Worm (Caenorhabditis elegans): ENCODE data around the gene F22B5.5.

The F22B5.5 gene

DNA sequence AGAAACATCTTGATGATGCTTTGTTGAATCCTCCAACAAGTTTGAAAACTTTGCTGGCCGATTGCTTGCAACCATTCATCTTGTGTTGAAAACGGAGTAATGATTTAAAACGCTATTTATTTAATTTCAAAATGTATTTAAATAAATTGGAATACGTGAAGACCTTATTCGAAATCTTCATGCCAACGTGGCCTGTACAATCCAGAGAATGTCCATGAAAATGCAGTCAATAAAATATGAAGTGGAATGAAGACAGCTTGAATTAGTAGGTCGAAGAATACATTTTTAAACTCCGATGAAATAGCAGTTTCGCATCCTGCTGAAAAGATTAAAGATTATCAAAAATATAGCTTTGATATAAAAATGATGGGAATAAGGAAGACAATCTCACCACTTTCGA lies at the start of gene F22B5.5:
F22B5.5 (minus strand) TSS at position 101 of the 400 bp plus-strand sequence.
- TF ChIP-seq gmeb-1 (tag; optimal IDR thresholded peaks at IDR 0.05) (no peak), blmp-1 (tag; optimal IDR thresholded peaks at IDR 0.05; ENCODE audit: insufficient read depth) (no peak), crh-2 (tag; optimal IDR thresholded peaks at IDR 0.05) (no peak)

ce11 chrII:8499021-8499420 lies 44.6 kb upstream of the F22B5.5 start:
- TF ChIP-seq peb-1 (tag; optimal IDR thresholded peaks at IDR 0.05), result no peak
- TF ChIP-seq lin-39 (tag; optimal IDR thresholded peaks at IDR 0.05), result no peak
- peak; percentile 35 for TF ChIP-seq sma-9 (GFP tag; optimal IDR thresholded peaks at IDR 0.05)
- no peak for TF ChIP-seq sma-9 (tag; optimal IDR thresholded peaks at IDR 0.05)
- peak; percentile 71 for TF ChIP-seq F13H6.1 (tag; optimal IDR thresholded peaks at IDR 0.05)
- TF ChIP-seq unc-62 (GFP tag; optimal IDR thresholded peaks at IDR 0.05), result no peak
- no peak for TF ChIP-seq sma-3 (GFP tag; optimal IDR thresholded peaks at IDR 0.05)
- no peak for TF ChIP-seq dmd-4 (tag; optimal IDR thresholded peaks at IDR 0.05)
- TF ChIP-seq C34F6.9 (tag; optimal IDR thresholded peaks at IDR 0.05), result peak; percentile 34
- peak; percentile 50 for TF ChIP-seq nhr-129 (tag; optimal IDR thresholded peaks at IDR 0.05)
- TF ChIP-seq ztf-1 (GFP tag; conservative IDR thresholded peaks at IDR 0.05), result no peak
- no peak for TF ChIP-seq nhr-11 (tag; optimal IDR thresholded peaks at IDR 0.05)
- no peak for TF ChIP-seq skn-1 (tag; optimal IDR thresholded peaks at IDR 0.05)
- TF ChIP-seq lin-13 (GFP tag; optimal IDR thresholded peaks at IDR 0.05), result no peak
- TF ChIP-seq fos-1 (tag; optimal IDR thresholded peaks at IDR 0.05), result no peak

ce11 chrII:8498173-8498572 lies 43.8 kb upstream of the F22B5.5 start:
- TF ChIP-seq lin-13 (GFP tag; optimal IDR thresholded peaks at IDR 0.05) (no peak), nhr-23 (tag; optimal IDR thresholded peaks at IDR 0.05) (no peak), crh-2 (tag; optimal IDR thresholded peaks at IDR 0.05) (no peak), ztf-11 (tag; optimal IDR thresholded peaks at IDR 0.05) (no peak), zag-1 (tag; optimal IDR thresholded peaks at IDR 0.05) (no peak), snpc-4 (tag; optimal IDR thresholded peaks at IDR 0.05) (no peak), ama-1 (optimal IDR thresholded peaks at IDR 0.05) (no peak), peb-1 (tag; optimal IDR thresholded peaks at IDR 0.05) (no peak), nhr-6 (tag; optimal IDR thresholded peaks at IDR 0.05) (no peak)

DNA sequence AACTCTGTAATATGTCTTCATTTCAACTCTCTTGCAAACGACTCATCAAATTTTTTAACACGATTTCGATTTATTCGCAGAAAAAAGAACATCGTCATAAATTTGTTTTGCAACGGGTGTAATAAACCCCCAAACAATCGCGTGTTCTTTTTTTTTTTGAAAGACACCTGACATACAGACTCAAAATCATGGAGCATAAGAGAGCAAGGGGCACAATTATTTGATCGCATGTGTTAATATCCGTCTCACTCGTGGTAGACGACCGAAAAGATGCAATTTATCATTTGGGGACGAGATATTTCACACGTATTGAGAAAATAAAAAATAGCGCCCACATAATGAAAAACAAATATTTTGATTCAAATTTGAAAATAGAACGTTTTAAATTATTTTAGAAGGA lies 41.8 kb upstream of the F22B5.5 start:
- TF ChIP-seq sma-9 (GFP tag; optimal IDR thresholded peaks at IDR 0.05) (peak; percentile 17), sma-9 (tag; optimal IDR thresholded peaks at IDR 0.05) (no peak), lsy-2 (tag; optimal IDR thresholded peaks at IDR 0.05) (peak in 1 of 2 experiments; percentile 0), nhr-23 (tag; optimal IDR thresholded peaks at IDR 0.05) (no peak), mdl-1 (tag; optimal IDR thresholded peaks at IDR 0.05) (no peak), nhr-77 (tag; optimal IDR thresholded peaks at IDR 0.05) (no peak), ztf-1 (GFP tag; conservative IDR thresholded peaks at IDR 0.05) (no peak), snpc-4 (tag; optimal IDR thresholded peaks at IDR 0.05) (no peak), ceh-16 (tag; optimal IDR thresholded peaks at IDR 0.05) (no peak), aly-2 (tag; optimal IDR thresholded peaks at IDR 0.05) (no peak), ZK546.5 (tag; optimal IDR thresholded peaks at IDR 0.05) (no peak), nhr-129 (tag; optimal IDR thresholded peaks at IDR 0.05) (peak; percentile 20), R02D3.7 (tag; optimal IDR thresholded peaks at IDR 0.05) (no peak)

ce11 chrII:8494228-8494717 lies 39.9 kb upstream of the F22B5.5 start, which contains the start of gene M05D6.9:
Gene M05D6.9, plus strand, starts transcription at chrII:8494278.
- TF ChIP-seq Y55F3AM.14 (GFP tag; optimal IDR thresholded peaks at IDR 0.05) (no peak), blmp-1 (tag; optimal IDR thresholded peaks at IDR 0.05; ENCODE audit: insufficient read depth) (peak; percentile 75)

ce11 chrII:8488123-8488522 lies 33.7 kb upstream of the F22B5.5 start:
- no peak for TF ChIP-seq C34F6.9 (tag; optimal IDR thresholded peaks at IDR 0.05)
- TF ChIP-seq nhr-6 (tag; optimal IDR thresholded peaks at IDR 0.05), result no peak
- no peak for TF ChIP-seq alr-1 (tag; optimal IDR thresholded peaks at IDR 0.05)
- TF ChIP-seq unc-39 (tag; optimal IDR thresholded peaks at IDR 0.05), result no peak
- no peak for TF ChIP-seq peb-1 (tag; optimal IDR thresholded peaks at IDR 0.05)
- no peak for TF ChIP-seq sem-4 (tag; optimal IDR thresholded peaks at IDR 0.05)
- no peak for TF ChIP-seq ztf-1 (GFP tag; conservative IDR thresholded peaks at IDR 0.05)
- no peak for TF ChIP-seq nhr-10 (tag; optimal IDR thresholded peaks at IDR 0.05)
- TF ChIP-seq nhr-77 (tag; optimal IDR thresholded peaks at IDR 0.05), result no peak
- no peak for TF ChIP-seq skn-1 (tag; optimal IDR thresholded peaks at IDR 0.05)
- TF ChIP-seq zag-1 (tag; optimal IDR thresholded peaks at IDR 0.05), result no peak
- no peak for TF ChIP-seq ceh-16 (tag; optimal IDR thresholded peaks at IDR 0.05)
- TF ChIP-seq egl-27 (tag; optimal IDR thresholded peaks at IDR 0.05), result no peak
- TF ChIP-seq lin-39 (tag; optimal IDR thresholded peaks at IDR 0.05), result no peak

All from whole organism, L2 larva.